Worm (Caenorhabditis elegans): ENCODE results near the gene C35B1.9.

The C35B1.9 gene

ce11 chrIV:4053405-4053804, 27.3 kb downstream of the C35B1.9 start:
- TF ChIP-seq him-1 (tag; optimal IDR thresholded peaks at IDR 0.05), result no peak
- TF ChIP-seq W03F9.2 (tag; optimal IDR thresholded peaks at IDR 0.05), result no peak
- TF ChIP-seq dao-5 (tag; optimal IDR thresholded peaks at IDR 0.05), result no peak

- TF ChIP-seq him-1 (tag; optimal IDR thresholded peaks at IDR 0.05) (no peak), W03F9.2 (tag; optimal IDR thresholded peaks at IDR 0.05) (no peak), dao-5 (tag; optimal IDR thresholded peaks at IDR 0.05) (no peak)
These were observed 28.5 kb downstream of the C35B1.9 start for ce11 chrIV:4052274-4052673.

DNA sequence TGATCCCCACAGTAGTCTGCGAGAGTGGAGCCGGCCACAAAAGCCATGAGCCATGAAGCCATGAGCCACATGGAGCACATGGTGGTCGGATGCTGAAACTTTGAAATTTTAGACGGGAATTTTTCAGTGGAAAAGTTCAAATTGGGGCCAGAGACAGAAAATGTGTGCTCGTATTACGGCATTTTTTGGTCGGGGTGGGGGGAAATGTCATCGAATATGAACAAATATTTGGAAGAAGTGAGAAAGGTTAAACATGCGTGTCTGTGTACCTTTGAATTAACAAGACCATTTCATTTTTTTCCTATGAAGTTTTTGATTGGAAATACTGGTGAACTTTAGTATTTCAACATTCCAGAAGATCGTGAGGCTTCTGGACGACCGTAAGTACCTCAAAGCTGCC, 29.2 kb downstream of the C35B1.9 start, which contains the start of gene wrt-5:
Gene wrt-5 (minus strand): TSS at position 101 of the 400 bp plus-strand sequence.
- TF ChIP-seq W03F9.2 (tag; optimal IDR thresholded peaks at IDR 0.05) (no peak), him-1 (tag; optimal IDR thresholded peaks at IDR 0.05) (no peak), dao-5 (tag; optimal IDR thresholded peaks at IDR 0.05) (no peak)

DNA sequence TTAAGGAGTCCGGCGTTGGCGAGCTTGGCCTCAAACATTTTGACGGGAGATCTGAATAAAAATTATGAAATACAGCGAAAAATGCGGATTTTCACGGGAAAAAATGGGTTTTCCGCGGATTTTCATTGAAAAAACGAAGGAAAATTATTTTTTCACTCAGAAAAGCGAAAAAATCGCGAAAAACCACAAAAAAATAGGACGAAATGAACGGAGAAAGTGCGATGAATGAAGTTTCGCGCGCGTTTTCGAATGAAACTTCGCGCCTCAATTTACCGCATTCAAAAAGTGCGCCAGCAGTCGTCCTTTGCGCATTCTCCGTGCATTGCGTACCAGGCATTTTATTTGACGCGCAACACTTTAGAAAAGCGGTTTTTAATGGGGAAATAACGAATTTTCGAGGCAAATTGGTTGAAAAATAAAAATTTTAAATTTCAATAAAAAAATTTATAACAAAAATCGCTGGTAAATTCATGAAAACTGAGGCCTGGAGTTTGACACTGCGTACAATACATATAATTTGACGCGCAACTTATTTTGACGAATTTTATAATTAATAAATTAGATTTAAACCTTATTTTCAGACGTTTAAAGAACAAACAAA, 31.2 kb downstream of the C35B1.9 start, which contains the start of gene pcn-1:
Gene pcn-1 (minus strand): TSS at position 51 of the 601 bp plus-strand sequence.
- peak; percentile 95 for TF ChIP-seq W03F9.2 (tag; optimal IDR thresholded peaks at IDR 0.05)
- TF ChIP-seq him-1 (tag; optimal IDR thresholded peaks at IDR 0.05), result peak; percentile 91
- peak; percentile 3 for TF ChIP-seq dao-5 (tag; optimal IDR thresholded peaks at IDR 0.05)

ce11 chrIV:4047628-4048027, 33.1 kb downstream of the C35B1.9 start:
- no peak for TF ChIP-seq W03F9.2 (tag; optimal IDR thresholded peaks at IDR 0.05)
- TF ChIP-seq dao-5 (tag; optimal IDR thresholded peaks at IDR 0.05), result no peak
- no peak for TF ChIP-seq him-1 (tag; optimal IDR thresholded peaks at IDR 0.05)

DNA sequence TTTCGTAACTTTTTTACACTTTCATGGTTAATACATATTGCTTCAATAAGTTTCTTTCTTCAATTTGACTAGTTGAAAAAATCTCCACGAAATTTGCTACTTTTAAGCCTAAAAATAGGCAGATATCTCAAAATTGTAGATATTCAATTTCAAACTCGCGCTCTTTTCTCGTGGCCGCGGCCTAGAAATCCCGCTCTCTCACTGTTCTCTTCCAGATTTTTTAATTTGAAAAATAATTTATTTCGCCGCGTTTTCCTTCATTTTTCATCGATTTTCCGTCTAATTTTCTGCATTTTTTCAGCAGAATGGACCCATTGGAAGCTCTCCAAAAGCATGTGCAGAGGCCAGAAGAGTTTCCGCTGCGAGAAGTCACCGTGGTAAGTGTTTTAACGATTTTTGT, 38.5 kb downstream of the C35B1.9 start, which contains the start of gene cdc-73:
Gene cdc-73 (plus strand): TSS at position 302 of the 400 bp plus-strand sequence.
- TF ChIP-seq him-1 (tag; optimal IDR thresholded peaks at IDR 0.05) (no peak), W03F9.2 (tag; optimal IDR thresholded peaks at IDR 0.05) (peak; percentile 44), dao-5 (tag; optimal IDR thresholded peaks at IDR 0.05) (no peak)

DNA sequence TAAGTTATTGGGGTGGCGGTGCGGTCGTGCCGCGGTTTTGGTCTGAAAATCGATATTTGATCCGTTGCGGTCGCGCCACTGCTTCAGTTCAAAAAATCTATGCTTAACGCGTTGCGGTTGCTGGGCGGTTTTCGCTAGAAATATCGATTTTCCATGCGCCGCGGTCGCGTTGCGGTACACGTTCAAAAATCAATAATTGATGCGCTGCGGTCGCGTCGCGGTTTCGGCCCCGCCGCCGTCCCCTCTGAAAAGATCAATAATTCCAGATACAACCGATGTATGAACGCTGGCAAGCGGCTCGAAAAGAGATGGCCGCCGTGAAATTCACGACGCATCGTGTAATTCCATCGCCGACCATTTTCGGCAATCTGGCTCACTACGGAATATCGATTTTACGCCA, 39.7 kb downstream of the C35B1.9 start:
- no peak for TF ChIP-seq dao-5 (tag; optimal IDR thresholded peaks at IDR 0.05)
- no peak for TF ChIP-seq W03F9.2 (tag; optimal IDR thresholded peaks at IDR 0.05)
- no peak for TF ChIP-seq him-1 (tag; optimal IDR thresholded peaks at IDR 0.05)

- no peak for TF ChIP-seq dao-5 (tag; optimal IDR thresholded peaks at IDR 0.05)
- TF ChIP-seq him-1 (tag; optimal IDR thresholded peaks at IDR 0.05), result no peak
- no peak for TF ChIP-seq W03F9.2 (tag; optimal IDR thresholded peaks at IDR 0.05)
These were observed 40.8 kb downstream of the C35B1.9 start, which contains the start of gene F35F11.2 for ce11 chrIV:4039984-4040383. F35F11.2 (plus strand) TSS chrIV:4040284.

DNA sequence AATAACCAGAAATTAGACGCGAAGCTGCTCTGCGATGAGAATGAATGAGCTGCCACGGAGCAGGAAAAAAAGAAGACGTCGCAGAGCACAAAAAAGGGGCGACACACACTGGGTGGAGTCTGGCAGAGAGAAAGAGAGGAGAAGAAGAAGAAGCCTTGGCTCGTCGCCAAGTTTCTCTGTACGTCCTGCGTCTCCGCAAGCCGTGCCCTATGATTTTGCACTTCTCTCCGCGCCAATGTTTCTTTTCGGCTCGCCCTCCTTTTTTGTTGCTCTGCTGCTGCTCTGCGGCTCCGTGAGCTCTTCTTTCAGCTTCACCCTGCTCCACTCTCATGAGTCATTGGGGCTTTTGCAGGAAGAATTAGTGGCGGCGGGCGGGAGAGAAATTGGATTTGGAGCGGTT, 45.9 kb downstream of the C35B1.9 start, which contains the start of gene hlh-30:
Gene hlh-30 (minus strand): TSS at position 69 of the 400 bp plus-strand sequence.
- TF ChIP-seq W03F9.2 (tag; optimal IDR thresholded peaks at IDR 0.05) (no peak), him-1 (tag; optimal IDR thresholded peaks at IDR 0.05) (peak; percentile 90), dao-5 (tag; optimal IDR thresholded peaks at IDR 0.05) (no peak)

DNA sequence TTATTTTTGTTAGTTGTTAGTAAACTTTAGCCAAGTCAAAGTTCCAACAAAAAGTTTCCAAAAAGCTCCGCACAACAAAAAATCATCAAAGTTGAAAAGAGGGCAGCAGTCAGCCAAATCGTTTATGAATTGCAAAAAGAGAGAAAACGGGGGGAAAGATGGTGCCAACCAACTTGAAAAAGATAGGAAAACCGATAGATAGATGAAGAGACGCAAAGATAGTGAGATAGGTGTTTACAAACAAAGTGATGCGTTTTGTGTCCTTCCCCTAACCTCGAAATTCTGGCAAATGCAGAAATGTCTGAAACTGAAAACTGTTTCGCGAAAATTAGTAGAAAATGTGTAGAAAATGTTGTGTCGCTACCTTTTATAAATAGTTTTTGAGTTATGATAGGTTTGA, 47.3 kb downstream of the C35B1.9 start:
- TF ChIP-seq him-1 (tag; optimal IDR thresholded peaks at IDR 0.05) (no peak), W03F9.2 (tag; optimal IDR thresholded peaks at IDR 0.05) (no peak), dao-5 (tag; optimal IDR thresholded peaks at IDR 0.05) (no peak)

DNA sequence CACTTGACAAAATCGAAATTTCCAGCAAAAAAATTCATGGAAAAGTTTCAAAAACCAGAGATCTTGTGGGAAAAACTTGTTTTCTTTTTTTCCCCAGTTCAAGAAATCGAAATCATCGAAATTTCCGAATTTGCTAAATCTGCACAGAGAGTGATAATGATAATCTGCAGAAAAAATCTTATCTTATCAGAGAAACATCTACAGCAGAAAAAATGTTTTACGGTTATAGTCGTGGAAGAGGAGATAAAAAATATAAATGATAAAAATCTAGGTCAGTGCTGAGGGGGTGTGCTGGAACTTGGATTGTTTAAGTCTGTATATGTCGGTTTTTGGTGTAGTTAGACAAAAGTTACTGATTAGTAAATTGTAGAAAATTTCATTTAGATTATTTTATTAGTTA, 48.4 kb downstream of the C35B1.9 start:
- no peak for TF ChIP-seq W03F9.2 (tag; optimal IDR thresholded peaks at IDR 0.05)
- no peak for TF ChIP-seq him-1 (tag; optimal IDR thresholded peaks at IDR 0.05)
- no peak for TF ChIP-seq dao-5 (tag; optimal IDR thresholded peaks at IDR 0.05)

DNA sequence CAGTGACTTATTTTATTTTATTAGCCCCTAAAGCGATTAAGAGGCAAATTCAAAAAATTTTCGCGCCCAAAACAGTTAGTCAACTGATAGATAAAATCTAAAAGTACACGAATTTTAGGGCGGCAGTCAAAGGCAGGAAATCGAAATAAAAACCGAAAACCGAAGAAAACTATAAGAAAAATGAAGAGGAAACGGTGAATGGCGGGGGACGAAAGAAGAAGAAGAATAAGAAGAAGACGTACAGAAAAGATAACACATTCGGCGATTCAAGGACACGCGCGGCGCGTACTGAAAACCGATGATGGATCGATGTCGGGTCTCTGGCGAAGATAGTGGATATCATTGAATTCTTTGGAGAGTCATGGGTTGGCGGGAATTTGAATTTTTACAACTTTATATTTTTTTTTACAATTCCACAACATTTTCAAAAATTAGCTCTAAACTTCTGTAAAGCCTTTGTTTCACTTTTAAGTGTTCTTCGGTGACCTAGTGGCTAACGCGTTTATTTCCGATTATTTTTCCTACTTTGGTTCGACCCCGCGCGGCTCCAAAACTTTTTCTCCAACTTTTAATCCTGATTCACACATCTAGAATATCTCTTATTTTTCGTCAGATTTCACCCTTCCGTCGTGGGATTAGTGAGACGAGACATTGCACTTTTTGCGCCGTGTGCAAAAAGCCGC, 49.7 kb downstream of the C35B1.9 start:
- TF ChIP-seq him-1 (tag; optimal IDR thresholded peaks at IDR 0.05) (no peak), dao-5 (tag; optimal IDR thresholded peaks at IDR 0.05) (no peak), W03F9.2 (tag; optimal IDR thresholded peaks at IDR 0.05) (no peak)
